Comparison of ENCODE assay signal across 5 fruit fly cellular contexts in genomic region chr3L:16112069-16112820, dm6.
TF ChIP-seq lines count a peak whose summit lies in the region.

Gene Zn72D, minus strand, starts transcription at chr3L:16112626.

- TF ChIP-seq CTCF in whole organism, embryonic (GFP tag; optimal IDR thresholded peaks at IDR 0.05; lab: Kevin White, UChicago), result no peak

TF ChIP-seq in whole organism, adult, 20 proteins besides CTCF, POLR2A, EP300 and RAD21:
- TF ChIP-seq ovo (GFP tag; optimal IDR thresholded peaks at IDR 0.05; lab: Kevin White, UChicago), result peak; percentile 18
- no peak for TF ChIP-seq toe (GFP tag; optimal IDR thresholded peaks at IDR 0.05; lab: Kevin White, UChicago)
- TF ChIP-seq CG11617 (GFP tag; optimal IDR thresholded peaks at IDR 0.05; lab: Kevin White, UChicago), result peak; percentile 29
- TF ChIP-seq Hr96 (GFP tag; optimal IDR thresholded peaks at IDR 0.05; lab: Kevin White, UChicago), result no peak
- no peak for TF ChIP-seq CG33017 (tag; optimal IDR thresholded peaks at IDR 0.05; lab: Kevin White, UChicago)
- TF ChIP-seq Mnt (GFP tag; optimal IDR thresholded peaks at IDR 0.05; lab: Kevin White, UChicago), result peak; percentile 8
- no peak for TF ChIP-seq cic (GFP tag; optimal IDR thresholded peaks at IDR 0.05; lab: Kevin White, UChicago)
- peak; percentile 65 for TF ChIP-seq CG12768 (GFP tag; optimal IDR thresholded peaks at IDR 0.05; lab: Kevin White, UChicago)
- TF ChIP-seq CG7101 (tag; optimal IDR thresholded peaks at IDR 0.05; lab: Kevin White, UChicago), result no peak
- no peak for TF ChIP-seq CG7045 (GFP tag; optimal IDR thresholded peaks at IDR 0.05; lab: Kevin White, UChicago)
- no peak for TF ChIP-seq kay (GFP tag; lab: Kevin White, UChicago; ENCODE audit: borderline replicate concordance)
- TF ChIP-seq pad (GFP tag; optimal IDR thresholded peaks at IDR 0.05; lab: Kevin White, UChicago), result no peak
- TF ChIP-seq bab1 (GFP tag; optimal IDR thresholded peaks at IDR 0.05; lab: Kevin White, UChicago), result peak; percentile 35
- TF ChIP-seq CG5204 (GFP tag; optimal IDR thresholded peaks at IDR 0.05; lab: Kevin White, UChicago), result no peak
- no peak for TF ChIP-seq cnc (optimal IDR thresholded peaks at IDR 0.05; lab: Kevin White, UChicago)
- no peak for TF ChIP-seq tj (GFP tag; optimal IDR thresholded peaks at IDR 0.05; lab: Kevin White, UChicago)
- no peak for TF ChIP-seq CG14711 (tag; optimal IDR thresholded peaks at IDR 0.05; lab: Kevin White, UChicago)
- no peak for TF ChIP-seq CG1620 (GFP tag; optimal IDR thresholded peaks at IDR 0.05; lab: Kevin White, UChicago)

TF ChIP-seq in whole organism, embryonic, 481 proteins besides CTCF, POLR2A, EP300 and RAD21 (continues in another document):
- TF ChIP-seq YL-1 (GFP tag; optimal IDR thresholded peaks at IDR 0.05; lab: Kevin White, UChicago) (peak; percentile 75), Dll (GFP tag; IDR thresholded peaks at IDR 0.05; lab: Robert Waterston, UW; ENCODE audit: partially characterized antibody) (peak; percentile 45; the same call in 1 of the 4 replicates), CG14014 (GFP tag; IDR thresholded peaks at IDR 0.05; lab: Robert Waterston, UW) (no peak), CG12219 (GFP tag; optimal IDR thresholded peaks at IDR 0.05; lab: Kevin White, UChicago) (no peak), CG3407 (GFP tag; optimal IDR thresholded peaks at IDR 0.05; lab: Kevin White, UChicago) (no peak), Opbp (GFP tag; IDR thresholded peaks at IDR 0.05; lab: Robert Waterston, UW; ENCODE audit: partially characterized antibody) (peak; percentile 6; the same call in 2 of the 3 replicates), CG4617 (GFP tag; optimal IDR thresholded peaks at IDR 0.05; lab: Kevin White, UChicago; ENCODE audit: borderline replicate concordance) (peak; percentile 64), CG14441 (GFP tag; IDR thresholded peaks at IDR 0.05; lab: Robert Waterston, UW) (no peak), Lim3 (GFP tag; IDR thresholded peaks at IDR 0.05; lab: Robert Waterston, UW) (no peak), Dfd (GFP tag; optimal IDR thresholded peaks at IDR 0.05; lab: Kevin White, UChicago) (no peak), CoRest (tag; optimal IDR thresholded peaks at IDR 0.05; lab: Kevin White, UChicago) (peak; percentile 13), bowl (GFP tag; IDR thresholded peaks at IDR 0.05; lab: Robert Waterston, UW) (no peak), CG10274 (GFP tag; optimal IDR thresholded peaks at IDR 0.05; lab: Kevin White, UChicago) (no peak), Doc2 (GFP tag; IDR thresholded peaks at IDR 0.05; lab: Robert Waterston, UW) (no peak), CG31365 (tag; optimal IDR thresholded peaks at IDR 0.05; lab: Kevin White, UChicago) (no peak), Lhr (GFP tag; optimal IDR thresholded peaks at IDR 0.05; lab: Kevin White, UChicago) (peak; percentile 6), Atf3 (GFP tag; optimal IDR thresholded peaks at IDR 0.05; lab: Kevin White, UChicago) (no peak), CG7271 (tag; optimal IDR thresholded peaks at IDR 0.05; lab: Kevin White, UChicago) (peak; percentile 22)

TF ChIP-seq in whole organism, prepupa, 60 proteins besides CTCF, POLR2A, EP300 and RAD21:
- peak; percentile 66 for TF ChIP-seq Eip78C (GFP tag; lab: Kevin White, UChicago)
- no peak for TF ChIP-seq net (GFP tag; optimal IDR thresholded peaks at IDR 0.05; lab: Kevin White, UChicago)

TF ChIP-seq in whole organism, pupa, 21 proteins besides CTCF, POLR2A, EP300 and RAD21:
- TF ChIP-seq CG8301 (tag; optimal IDR thresholded peaks at IDR 0.05; lab: Kevin White, UChicago) (no peak), Snoo (tag; optimal IDR thresholded peaks at IDR 0.05; lab: Kevin White, UChicago) (peak; percentile 5)

TF ChIP-seq in whole organism, wandering third instar larva, 38 proteins besides CTCF, POLR2A, EP300 and RAD21:
- no peak for TF ChIP-seq foxo (GFP tag; optimal IDR thresholded peaks at IDR 0.05; lab: Kevin White, UChicago)
- peak; percentile 6 for TF ChIP-seq rgr (GFP tag; optimal IDR thresholded peaks at IDR 0.05; lab: Kevin White, UChicago)
